Worm (Caenorhabditis elegans) whole organism, young adult: Measurements from ENCODE around the gene snf-5.

Experiments used
- D2030.7 ChIP-seq: fragments of 200-800 bp; sonication (Bioruptor generic); IDR thresholded peaks from 2 replicates; pipeline ENCODE4 v1.3.6; 2022; ENCODE audit warnings: missing genetic modification reagents, missing genetic modification characterization, missing compliant biosample characterization
- K11D2.4 ChIP-seq: fragments of 200-800 bp; sonication (Bioruptor generic); IDR thresholded peaks from 2 replicates; pipeline ENCODE4 v1.3.6; 2022; ENCODE audit warnings: missing genetic modification reagents, missing genetic modification characterization, missing compliant biosample characterization
- ceh-79 ChIP-seq: sonication (generic microtip); optimal IDR thresholded peaks from 2 replicates; lab custom pipeline; 2017; ENCODE audit warnings: mild to moderate bottlenecking, missing genetic modification characterization, missing compliant biosample characterization
- madf-3 ChIP-seq: fragments of 200-800 bp; sonication (Bioruptor generic); IDR thresholded peaks from 2 replicates; pipeline ENCODE4 v1.3.6; 2022; ENCODE audit warnings: missing genetic modification reagents, missing genetic modification characterization, missing compliant biosample characterization
- zim-3 ChIP-seq: sonication (generic microtip); optimal IDR thresholded peaks from 2 replicates; lab custom pipeline; 2017; ENCODE audit warnings: mild to moderate bottlenecking, missing genetic modification characterization, moderate library complexity, missing compliant biosample characterization

ce11 chrII:12878071-12878668 lies 12.6 kb upstream of the snf-5 start, which contains the start of gene gsy-1:
- no peak for TF ChIP-seq K11D2.4 (GFP tag; lab: Robert Waterston, UW)
- no peak for TF ChIP-seq ceh-79
- TF ChIP-seq D2030.7 (GFP tag; lab: Robert Waterston, UW) = no peak
- no peak for TF ChIP-seq zim-3 (tag; lab: Kevin White, UChicago)
- TF ChIP-seq madf-3 (GFP tag; lab: Robert Waterston, UW) = no peak
